Fruit fly (Drosophila melanogaster) whole organism, pupa: Measurements from ENCODE around the gene Pde9.

ENCODE experiments used
- CG12605 ChIP-seq: fragments of 200-800 bp; sonication (Bioruptor generic); IDR thresholded peaks from 2 replicates; pipeline ENCODE4 v1.3.6; 2022; ENCODE audit warnings: missing biosample characterization, missing genetic modification characterization
- CG14655 ChIP-seq: fragments of 200-800 bp; sonication (Bioruptor generic); optimal IDR thresholded peaks from 3 replicates; lab custom pipeline; 2017; ENCODE audit warnings: mild to moderate bottlenecking, missing biosample characterization, missing genetic modification reagents, missing genetic modification characterization
- CG32121 ChIP-seq: fragments of 200-800 bp; sonication (Bioruptor generic); IDR thresholded peaks from 2 replicates; pipeline ENCODE4 v1.3.6; 2022; ENCODE audit warnings: missing biosample characterization, missing genetic modification characterization
- CG34367 ChIP-seq: fragments of 200-800 bp; sonication (Bioruptor generic); optimal IDR thresholded peaks from 2 replicates; lab custom pipeline; 2018; ENCODE audit warnings: missing biosample characterization, mild to moderate bottlenecking, missing genetic modification characterization
- CG4496 ChIP-seq: fragments of 200-800 bp; sonication (Bioruptor generic); IDR thresholded peaks from 3 replicates; pipeline ENCODE4 v1.3.6; 2022; ENCODE audit warnings: missing biosample characterization, missing genetic modification characterization
- CG9948 ChIP-seq: fragments of 200-800 bp; sonication (Bioruptor generic); optimal IDR thresholded peaks from 2 replicates; lab custom pipeline; 2018; ENCODE audit warnings: missing biosample characterization, mild to moderate bottlenecking, missing genetic modification characterization, moderate library complexity
- EcR ChIP-seq: fragments of 200-800 bp; sonication (Bioruptor generic); optimal IDR thresholded peaks from 3 replicates; lab custom pipeline; 2019; ENCODE audit warnings: missing biosample characterization, missing genetic modification characterization, mild to moderate bottlenecking, moderate library complexity, missing genetic modification reagents
- Ets98B ChIP-seq: fragments of 200-800 bp; sonication (Bioruptor generic); IDR thresholded peaks from 2 replicates; pipeline ENCODE4 v1.3.6; 2022; ENCODE audit warnings: missing biosample characterization, missing genetic modification characterization
- Snoo ChIP-seq: fragments of 200-800 bp; sonication (Bioruptor generic); optimal IDR thresholded peaks from 3 replicates; lab custom pipeline; 2017; ENCODE audit warnings: missing biosample characterization, mild to moderate bottlenecking, missing genetic modification characterization, inconsistent platforms
- fd96Ca ChIP-seq: fragments of 200-800 bp; sonication (Bioruptor generic); IDR thresholded peaks from 3 replicates; pipeline ENCODE4 v1.3.6; 2022; ENCODE audit warnings: missing biosample characterization, missing genetic modification characterization
- gl ChIP-seq: fragments of 200-800 bp; sonication (Bioruptor generic); optimal IDR thresholded peaks from 2 replicates; lab custom pipeline; 2018; ENCODE audit warnings: missing biosample characterization, mild to moderate bottlenecking, missing genetic modification characterization
- rn ChIP-seq: fragments of 200-800 bp; sonication (Bioruptor generic); IDR thresholded peaks from 2 replicates; pipeline ENCODE4 v1.3.6; 2022; ENCODE audit warnings: missing biosample characterization, missing genetic modification characterization

DNA sequence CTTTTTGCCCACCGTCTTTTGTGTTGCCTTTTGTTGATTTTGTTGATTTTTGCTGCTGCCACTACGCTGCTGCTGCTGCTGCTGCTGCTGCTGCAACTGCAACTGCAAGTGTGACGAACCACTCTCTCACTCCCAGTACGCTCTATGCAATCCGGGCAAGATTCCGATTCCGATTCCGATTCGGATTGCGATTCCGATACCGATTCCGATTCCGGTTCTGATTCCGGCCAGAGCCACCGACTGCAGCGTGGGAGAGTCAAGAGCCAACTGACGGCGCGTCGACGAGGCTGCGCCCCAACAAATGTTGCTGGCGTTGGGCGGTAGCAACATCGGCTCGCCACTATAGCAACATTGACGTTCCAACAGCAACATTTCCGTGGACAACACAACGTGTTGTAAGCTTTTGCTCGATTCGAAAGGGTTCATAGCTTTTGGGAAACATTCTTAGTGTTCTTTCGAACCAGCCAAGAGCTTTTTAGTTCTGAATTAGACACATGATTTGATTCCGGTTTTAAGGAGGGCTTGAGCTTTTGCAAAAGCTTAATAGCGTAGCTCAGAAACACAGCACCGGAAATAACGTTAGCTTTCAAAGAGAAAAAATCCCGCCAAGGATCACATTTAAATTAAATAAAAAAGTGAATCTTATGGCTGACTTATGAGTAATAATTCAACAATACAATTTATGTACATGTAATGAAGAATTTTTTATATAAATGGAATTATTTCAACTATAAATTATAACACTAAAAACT lies 112.3 kb downstream of the Pde9 start, which contains the start of gene CG32647:
- TF ChIP-seq CG32121 (GFP tag; lab: Robert Waterston, UW), result no peak; the same call in 1 of the 2 replicates
- TF ChIP-seq CG9948 (tag; lab: Kevin White, UChicago), result no peak
- TF ChIP-seq CG4496 (GFP tag; lab: Robert Waterston, UW), result no peak; the same call in 2 of the 3 replicates
- no peak for TF ChIP-seq Snoo
- TF ChIP-seq EcR (GFP tag; lab: Kevin White, UChicago), result no peak
- no peak; the same call in 1 of the 2 replicates for TF ChIP-seq Ets98B
- TF ChIP-seq gl (tag; lab: Kevin White, UChicago), result no peak
- TF ChIP-seq CG14655 (GFP tag; lab: Kevin White, UChicago), result no peak
- no peak for TF ChIP-seq CG34367 (tag; lab: Kevin White, UChicago)
- no peak for TF ChIP-seq fd96Ca
- TF ChIP-seq rn (GFP tag; lab: Robert Waterston, UW), result no peak
- 0 out of 2 replicates have a peak, but pooled peaks have one; percentile 13 for TF ChIP-seq CG12605 (GFP tag; lab: Robert Waterston, UW)
